Worm (Caenorhabditis elegans) whole organism, late embryonic: Measurements from ENCODE around the gene C04G2.5.
A peak's percentile ranks its signal among the peaks of the same experiment; 100 is the strongest.

ENCODE experiments used
- F13H6.1 ChIP-seq: sonication (generic microtip); optimal IDR thresholded peaks from 2 replicates; lab custom pipeline; 2016; ENCODE audit warnings: missing genetic modification characterization, missing compliant biosample characterization
- Y22D7AL.16 ChIP-seq: sonication (generic microtip); optimal IDR thresholded peaks from 2 replicates; lab custom pipeline; 2016; ENCODE audit warnings: missing genetic modification characterization, missing compliant biosample characterization
- ahr-1 ChIP-seq: sonication (generic microtip); optimal IDR thresholded peaks from 2 replicates; lab custom pipeline; 2016; ENCODE audit warnings: missing genetic modification characterization, missing compliant biosample characterization
- ama-1 ChIP-seq: fragments of 150-350 bp; optimal IDR thresholded peaks from 2 replicates; lab custom pipeline; 2014
- ceh-14 ChIP-seq: sonication (generic microtip); optimal IDR thresholded peaks from 2 replicates; lab custom pipeline; 2016; ENCODE audit warnings: missing genotype, missing genetic modification characterization, missing compliant biosample characterization
- ceh-2 ChIP-seq: sonication (generic microtip); optimal IDR thresholded peaks from 2 replicates; lab custom pipeline; 2016; ENCODE audit warnings: missing genotype, missing genetic modification characterization, missing compliant biosample characterization
- ceh-24 ChIP-seq: sonication (generic microtip); optimal IDR thresholded peaks from 2 replicates; lab custom pipeline; 2016; ENCODE audit warnings: mild to moderate bottlenecking, missing genetic modification characterization, missing compliant biosample characterization
- ceh-30 ChIP-seq: fragments of 150-350 bp; optimal IDR thresholded peaks from 2 replicates; lab custom pipeline; 2014; ENCODE audit warnings: missing biosample characterization, missing genetic modification characterization
- ceh-31 ChIP-seq: sonication (generic microtip); optimal IDR thresholded peaks from 2 replicates; lab custom pipeline; 2016; ENCODE audit warnings: missing genetic modification characterization, missing compliant biosample characterization
- ceh-48 ChIP-seq: sonication (generic microtip); optimal IDR thresholded peaks from 2 replicates; lab custom pipeline; 2016; ENCODE audit warnings: missing genetic modification characterization, inconsistent platforms, missing compliant biosample characterization
- ceh-9 ChIP-seq: sonication (generic microtip); optimal IDR thresholded peaks from 2 replicates; lab custom pipeline; 2016; ENCODE audit warnings: mild to moderate bottlenecking, missing genetic modification characterization, inconsistent platforms, missing compliant biosample characterization
- dve-1 ChIP-seq: sonication (generic microtip); optimal IDR thresholded peaks from 2 replicates; lab custom pipeline; 2017; ENCODE audit warnings: antibody characterized with exemption, mild to moderate bottlenecking, missing genetic modification characterization, missing compliant biosample characterization
- elt-2 ChIP-seq: sonication (generic microtip); optimal IDR thresholded peaks from 2 replicates; lab custom pipeline; 2016; ENCODE audit warnings: missing genetic modification reagents, missing genetic modification characterization, missing compliant biosample characterization
- fax-1 ChIP-seq: sonication (generic microtip); optimal IDR thresholded peaks from 2 replicates; lab custom pipeline; 2016; ENCODE audit warnings: missing genotype, missing genetic modification characterization, missing compliant biosample characterization
- gmeb-2 ChIP-seq: sonication (generic microtip); optimal IDR thresholded peaks from 2 replicates; lab custom pipeline; 2016; ENCODE audit warnings: missing genetic modification characterization, inconsistent platforms, missing compliant biosample characterization
- hlh-13 ChIP-seq: fragments of 200-800 bp; sonication (Bioruptor generic); optimal IDR thresholded peaks from 2 replicates; lab custom pipeline; 2018; ENCODE audit warnings: mild to moderate bottlenecking, missing genetic modification characterization, missing compliant biosample characterization
- hlh-15 ChIP-seq: sonication (generic microtip); optimal IDR thresholded peaks from 2 replicates; lab custom pipeline; 2016; ENCODE audit warnings: missing genetic modification characterization, missing compliant biosample characterization
- hlh-6 ChIP-seq: sonication (generic microtip); optimal IDR thresholded peaks from 2 replicates; lab custom pipeline; 2016; ENCODE audit warnings: missing genotype, missing genetic modification characterization, missing compliant biosample characterization
- lim-6 ChIP-seq: sonication (generic microtip); optimal IDR thresholded peaks from 2 replicates; lab custom pipeline; 2016; ENCODE audit warnings: missing genetic modification characterization, missing compliant biosample characterization
- nhr-11 ChIP-seq: fragments of 150-350 bp; optimal IDR thresholded peaks from 2 replicates; lab custom pipeline; 2014; ENCODE audit warnings: missing biosample characterization, missing genetic modification characterization
- nhr-232 ChIP-seq: sonication (generic microtip); optimal IDR thresholded peaks from 2 replicates; lab custom pipeline; 2016; ENCODE audit warnings: missing genetic modification characterization, missing compliant biosample characterization
- npax-4 ChIP-seq: sonication (generic microtip); optimal IDR thresholded peaks from 2 replicates; lab custom pipeline; 2016; ENCODE audit warnings: missing genetic modification characterization, missing compliant biosample characterization
- pax-1 ChIP-seq: fragments of 150-350 bp; optimal IDR thresholded peaks from 2 replicates; lab custom pipeline; 2014; ENCODE audit warnings: missing biosample characterization, missing genetic modification characterization
- pha-2 ChIP-seq: sonication (generic microtip); optimal IDR thresholded peaks from 2 replicates; lab custom pipeline; 2017; ENCODE audit warnings: mild to moderate bottlenecking, missing genetic modification characterization, missing compliant biosample characterization
- pqm-1 ChIP-seq: sonication (generic microtip); optimal IDR thresholded peaks from 2 replicates; lab custom pipeline; 2016; ENCODE audit warnings: missing genetic modification characterization, missing compliant biosample characterization
- sox-2 ChIP-seq: fragments of 200-800 bp; sonication (Bioruptor generic); IDR thresholded peaks from 2 replicates; pipeline ENCODE4 v1.3.6; 2022; ENCODE audit warnings: missing genetic modification reagents, missing genetic modification characterization, missing compliant biosample characterization
- sox-4 ChIP-seq: sonication (generic microtip); optimal IDR thresholded peaks from 2 replicates; lab custom pipeline; 2017; ENCODE audit warnings: mild to moderate bottlenecking, missing genetic modification characterization, inconsistent platforms, missing compliant biosample characterization
- syd-9 ChIP-seq: sonication (generic microtip); optimal IDR thresholded peaks from 2 replicates; lab custom pipeline; 2016; ENCODE audit warnings: mild to moderate bottlenecking, missing genetic modification characterization, moderate library complexity, missing compliant biosample characterization
- tbx-2 ChIP-seq: sonication (generic microtip); optimal IDR thresholded peaks from 2 replicates; lab custom pipeline; 2016; ENCODE audit warnings: missing genetic modification characterization, missing compliant biosample characterization
- ttx-3 ChIP-seq: sonication (generic microtip); optimal IDR thresholded peaks from 2 replicates; lab custom pipeline; 2016; ENCODE audit warnings: missing genetic modification reagents, missing genetic modification characterization, missing compliant biosample characterization
- unc-42 ChIP-seq: sonication (generic microtip); optimal IDR thresholded peaks from 2 replicates; lab custom pipeline; 2016; ENCODE audit warnings: missing genotype, missing genetic modification characterization, missing compliant biosample characterization
- unc-55 ChIP-seq: sonication (generic microtip); optimal IDR thresholded peaks from 2 replicates; lab custom pipeline; 2017; ENCODE audit warnings: missing biosample characterization, missing genetic modification reagents, missing genetic modification characterization
- unc-86 ChIP-seq: sonication (generic microtip); optimal IDR thresholded peaks from 2 replicates; lab custom pipeline; 2016; ENCODE audit warnings: missing genetic modification characterization, missing compliant biosample characterization

The C04G2.5 gene

DNA sequence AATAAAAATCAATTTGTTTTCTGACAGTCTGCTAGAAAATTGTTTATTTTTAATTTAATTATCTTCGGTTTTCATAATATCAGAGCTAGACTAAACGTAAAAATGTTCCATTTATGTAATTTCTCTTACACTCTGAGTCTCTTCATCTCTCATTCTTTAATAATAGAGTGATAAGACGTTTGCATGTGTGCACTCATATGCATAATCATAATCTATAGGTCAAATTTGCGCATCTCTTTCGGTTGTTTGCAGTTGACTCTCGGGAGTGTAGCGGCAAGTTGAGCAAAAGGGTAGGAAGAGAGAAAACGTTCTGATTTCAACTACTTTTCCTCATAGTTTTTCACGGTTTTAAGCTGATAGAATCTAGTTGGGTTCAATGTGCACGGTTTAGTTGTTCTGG, 28.6 kb downstream of the C04G2.5 start:
- TF ChIP-seq sox-2 (no peak), ama-1 (lab: Kevin White, UChicago) (no peak), ceh-31 (tag; lab: Kevin White, UChicago) (no peak), fax-1 (tag; lab: Kevin White, UChicago) (no peak), ceh-30 (tag; lab: Kevin White, UChicago) (no peak), elt-2 (tag; lab: Kevin White, UChicago) (peak; percentile 54), nhr-232 (tag; lab: Kevin White, UChicago) (no peak), Y22D7AL.16 (tag; lab: Kevin White, UChicago) (no peak), pax-1 (tag; lab: Kevin White, UChicago) (peak; percentile 38), ceh-14 (tag; lab: Kevin White, UChicago) (no peak), dve-1 (tag; lab: Kevin White, UChicago) (no peak), pqm-1 (tag; lab: Kevin White, UChicago) (no peak), hlh-6 (tag; lab: Kevin White, UChicago) (no peak), syd-9 (tag; lab: Kevin White, UChicago) (no peak), npax-4 (no peak)

DNA sequence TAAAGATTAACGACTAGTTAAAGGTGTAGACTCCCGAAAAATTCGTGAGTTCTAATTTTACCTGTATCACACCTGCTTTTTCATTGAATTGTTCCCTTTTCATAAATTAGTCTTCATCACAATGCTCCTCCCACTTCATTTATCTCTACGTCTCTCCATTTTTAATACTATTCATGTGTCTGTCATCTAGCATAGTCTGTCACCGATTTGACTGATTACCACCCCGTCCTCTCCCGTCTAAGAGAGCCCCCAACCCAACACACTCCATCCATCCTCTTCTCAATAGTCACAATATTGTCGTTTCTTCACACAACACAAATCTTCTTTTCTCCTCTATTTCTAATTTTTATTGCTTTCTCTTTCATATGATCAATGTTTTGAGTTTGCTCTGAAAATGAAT, 29.9 kb downstream of the C04G2.5 start:
- TF ChIP-seq unc-55 (GFP tag; lab: Kevin White, UChicago) (peak; percentile 99), ceh-24 (no peak)

DNA sequence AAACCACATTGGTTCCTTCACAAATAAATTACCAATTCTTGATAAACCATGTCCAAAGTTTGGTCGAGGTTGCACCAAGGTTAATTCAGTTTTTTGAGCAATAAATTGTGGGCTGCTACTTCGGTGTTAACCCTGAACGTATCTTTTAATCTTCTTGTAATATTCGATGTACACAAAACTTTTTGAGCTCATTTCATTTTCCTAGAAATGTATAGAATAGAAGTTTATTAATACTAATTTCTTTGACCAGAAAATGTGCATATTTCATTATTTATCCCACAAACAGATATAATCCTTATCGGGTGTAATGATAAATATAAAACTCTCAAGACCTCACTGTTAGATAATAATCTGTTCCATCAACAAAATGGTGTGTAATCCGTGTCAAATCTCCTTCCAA, 31.1 kb downstream of the C04G2.5 start:
- TF ChIP-seq nhr-11 (no peak), ceh-30 (tag; lab: Kevin White, UChicago) (no peak), unc-86 (tag; lab: Kevin White, UChicago) (no peak), sox-4 (tag; lab: Kevin White, UChicago) (no peak), hlh-15 (tag; lab: Kevin White, UChicago) (no peak)

DNA sequence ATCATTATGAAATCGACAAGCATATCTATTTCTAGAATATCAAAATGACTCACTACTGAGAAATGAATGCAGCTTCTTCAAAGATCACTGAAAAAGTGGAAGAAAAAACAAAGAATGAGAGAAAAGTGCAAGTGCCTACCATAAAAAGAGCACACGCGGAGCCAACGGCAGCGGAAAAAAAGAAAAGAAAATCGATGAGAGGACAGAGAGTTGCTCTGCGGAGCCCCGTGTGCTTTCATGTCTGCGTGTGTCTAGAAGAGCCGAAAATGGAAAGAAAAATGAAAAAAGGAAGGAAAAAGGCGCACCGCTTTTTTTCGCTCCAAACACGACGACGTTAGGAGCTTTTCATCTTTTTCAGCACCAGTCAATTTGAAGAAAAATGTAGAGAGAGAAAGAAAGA, 32.3 kb downstream of the C04G2.5 start, which contains the start of gene ipla-7:
Gene ipla-7 (minus strand): TSS at position 122 of the 400 bp plus-strand sequence.
- TF ChIP-seq ceh-30 (tag; lab: Kevin White, UChicago): no peak
- TF ChIP-seq unc-42 (tag; lab: Kevin White, UChicago): peak; percentile 37
- peak; percentile 9 for TF ChIP-seq fax-1 (tag; lab: Kevin White, UChicago)
- peak; percentile 54 for TF ChIP-seq ceh-48 (tag; lab: Kevin White, UChicago)
- no peak for TF ChIP-seq F13H6.1

DNA sequence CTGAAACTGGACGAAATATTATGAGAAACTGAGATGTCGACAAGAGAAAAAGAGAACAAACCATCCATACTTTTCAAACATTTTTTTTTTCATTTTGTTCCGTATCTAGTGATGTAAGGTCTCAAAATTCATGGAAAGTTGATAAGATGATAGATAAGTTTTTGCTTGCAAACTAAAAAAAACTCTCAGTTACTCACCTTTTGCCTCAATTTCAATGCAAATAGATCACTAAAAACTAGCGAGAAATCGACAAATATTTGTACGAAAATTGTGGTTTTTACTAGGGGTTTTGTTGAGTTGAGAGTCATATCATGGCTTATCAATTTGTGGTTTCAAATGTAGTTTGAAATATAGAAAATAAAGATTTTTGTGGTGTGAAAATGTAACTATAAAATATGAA, 34.3 kb downstream of the C04G2.5 start:
- TF ChIP-seq hlh-6 (tag; lab: Kevin White, UChicago) (no peak), nhr-232 (tag; lab: Kevin White, UChicago) (no peak), pax-1 (tag; lab: Kevin White, UChicago) (no peak), sox-2 (no peak), pqm-1 (tag; lab: Kevin White, UChicago) (no peak), hlh-15 (tag; lab: Kevin White, UChicago) (no peak), tbx-2 (tag; lab: Kevin White, UChicago) (no peak), hlh-13 (GFP tag; lab: Kevin White, UChicago) (no peak), ahr-1 (tag; lab: Kevin White, UChicago) (no peak), gmeb-2 (tag; lab: Kevin White, UChicago) (no peak), ceh-2 (no peak), lim-6 (tag; lab: Kevin White, UChicago) (no peak)

DNA sequence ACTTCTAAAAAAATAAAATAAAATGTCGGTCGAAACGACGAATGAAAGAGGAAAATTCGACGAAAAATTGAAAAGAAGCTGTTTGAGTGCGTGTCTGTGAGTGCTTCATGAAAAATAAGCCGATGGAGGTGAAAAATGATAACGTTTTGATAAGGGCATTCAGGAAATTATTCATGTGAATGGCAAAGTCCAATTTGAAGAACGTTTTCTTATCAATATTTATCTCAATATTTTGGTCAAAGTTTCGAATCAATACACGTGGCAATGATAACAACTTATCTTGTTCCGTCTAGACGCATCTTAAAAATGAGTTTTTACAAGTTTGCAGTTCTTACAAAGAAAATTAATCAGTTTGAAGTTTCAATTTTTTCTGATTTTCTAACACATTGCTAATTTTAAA, 35.9 kb downstream of the C04G2.5 start:
- TF ChIP-seq ttx-3 (no peak), pha-2 (no peak), elt-2 (tag; lab: Kevin White, UChicago) (peak; percentile 91), ceh-9 (tag; lab: Kevin White, UChicago) (no peak)
